Worm (Caenorhabditis elegans) whole organism, L4/young adult: ENCODE results near the gene F54F7.10.

Experiments
- W03F9.2 ChIP-seq: fragments of 150-350 bp; optimal IDR thresholded peaks from 2 replicates; lab custom pipeline; 2014; ENCODE audit warnings: missing biosample characterization, missing genetic modification characterization
- dao-5 ChIP-seq: sonication (generic microtip); optimal IDR thresholded peaks from 2 replicates; lab custom pipeline; 2016; ENCODE audit warnings: missing genotype, missing genetic modification characterization, moderate library complexity, missing compliant biosample characterization
- him-1 ChIP-seq: sonication (generic microtip); optimal IDR thresholded peaks from 2 replicates; lab custom pipeline; 2016; ENCODE audit warnings: missing genotype, missing genetic modification reagents, missing genetic modification characterization, missing compliant biosample characterization

DNA sequence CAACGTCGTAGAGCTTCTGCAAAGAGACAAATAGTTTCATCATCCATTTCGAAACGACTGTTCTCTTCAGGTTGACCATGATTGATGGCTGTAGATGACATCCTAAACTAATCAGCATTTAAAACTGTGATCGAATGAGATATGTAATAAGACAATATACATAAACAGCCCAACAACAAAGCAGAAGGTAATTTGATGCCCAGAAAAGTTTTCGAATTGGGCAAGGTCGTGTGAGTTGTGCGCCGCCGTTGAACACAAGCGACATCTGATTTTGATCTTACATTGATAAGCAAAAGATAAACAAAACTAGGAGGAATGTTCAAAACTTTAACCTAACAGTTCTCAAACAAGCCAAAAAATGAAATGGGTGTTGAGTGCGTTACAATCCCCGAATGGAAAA is 22.2 kb downstream of the F54F7.10 start, which contains the start of gene Y62H9A.7:
- TF ChIP-seq dao-5 (tag; lab: Kevin White, UChicago) (no peak), W03F9.2 (tag; lab: Kevin White, UChicago) (no peak), him-1 (tag; lab: Kevin White, UChicago) (no peak)
